Fruit fly (Drosophila melanogaster) whole organism, pupa: ENCODE measurements around the gene CG11360.

Source experiments
- CG15710 ChIP-seq: fragments of 200-800 bp; sonication (Bioruptor generic); optimal IDR thresholded peaks from 2 replicates; lab custom pipeline; 2018; ENCODE audit warnings: missing biosample characterization, mild to moderate bottlenecking, missing genetic modification characterization, moderate library complexity
- CG4496 ChIP-seq: fragments of 200-800 bp; sonication (Bioruptor generic); IDR thresholded peaks from 3 replicates; pipeline ENCODE4 v1.3.6; 2022; ENCODE audit warnings: missing biosample characterization, missing genetic modification characterization

- TF ChIP-seq CG15710 (tag; lab: Kevin White, UChicago) (no peak), CG4496 (GFP tag; lab: Robert Waterston, UW) (no peak)
These were observed 11.8 kb upstream of the CG11360 start for dm6 chr4:659058-659588.
